Fruit fly (Drosophila melanogaster) whole organism, wandering third instar larva: ENCODE measurements around the gene VhaM9.7-b.

ENCODE experiments used
- CG32264 ChIP-seq: fragments of 200-800 bp; sonication (Bioruptor generic); optimal IDR thresholded peaks from 2 replicates; lab custom pipeline; 2016; ENCODE audit warnings: missing biosample characterization, missing genetic modification characterization
- CG9705 ChIP-seq: fragments of 200-800 bp; sonication (Bioruptor generic); optimal IDR thresholded peaks from 2 replicates; lab custom pipeline; 2018; ENCODE audit warnings: missing biosample characterization, mild to moderate bottlenecking, missing genetic modification characterization
- CrebA ChIP-seq: fragments of 200-800 bp; sonication (Bioruptor generic); optimal IDR thresholded peaks from 2 replicates; lab custom pipeline; 2016; ENCODE audit warnings: missing biosample characterization, mild to moderate bottlenecking, missing genetic modification characterization, borderline replicate concordance
- Dfd ChIP-seq: fragments of >200 bp; optimal IDR thresholded peaks from 2 replicates; lab custom pipeline; 2017; ENCODE audit warnings: missing biosample characterization, missing genetic modification characterization
- Dif ChIP-seq: fragments of 200-275, 200-300 bp; sonication (Bioruptor generic); optimal IDR thresholded peaks from 2 replicates; lab custom pipeline; 2018; ENCODE audit warnings: missing biosample characterization, missing genetic modification characterization; ENCODE audit not compliant: partially characterized antibody
- GATAd ChIP-seq: sonication (Bioruptor generic); optimal IDR thresholded peaks from 2 replicates; lab custom pipeline; 2016; ENCODE audit warnings: missing biosample characterization, missing genetic modification characterization
- HLH106 ChIP-seq: fragments of 200-800 bp; optimal IDR thresholded peaks from 3 replicates; lab custom pipeline; 2019; ENCODE audit warnings: missing biosample characterization, mild to moderate bottlenecking, missing genetic modification characterization, moderate library complexity
- Hnf4 ChIP-seq: fragments of 200-800 bp; sonication (Bioruptor generic); optimal IDR thresholded peaks from 2 replicates; lab custom pipeline; 2016; ENCODE audit warnings: missing biosample characterization, mild to moderate bottlenecking, missing genetic modification characterization
- Hr78 ChIP-seq: fragments of >200 bp; optimal IDR thresholded peaks from 2 replicates; lab custom pipeline; 2017; ENCODE audit warnings: missing biosample characterization, missing genetic modification characterization
- Hr83 ChIP-seq: fragments of 200-300 bp; sonication (Bioruptor generic); optimal IDR thresholded peaks from 2 replicates; lab custom pipeline; 2016; ENCODE audit warnings: missing biosample characterization, mild to moderate bottlenecking, missing genetic modification characterization, moderate library complexity; ENCODE audit not compliant: poor library complexity, severe bottlenecking
- Jra ChIP-seq: sonication (Bioruptor generic); optimal IDR thresholded peaks from 2 replicates; lab custom pipeline; 2016; ENCODE audit warnings: missing biosample characterization, missing genetic modification characterization
- Mio ChIP-seq: sonication (Bioruptor generic); optimal IDR thresholded peaks from 2 replicates; lab custom pipeline; 2016; ENCODE audit warnings: missing biosample characterization, missing genetic modification characterization
- Myc ChIP-seq: fragments of >200 bp; optimal IDR thresholded peaks from 2 replicates; lab custom pipeline; 2017
- OdsH ChIP-seq: fragments of 200-800 bp; sonication (Bioruptor generic); optimal IDR thresholded peaks from 2 replicates; lab custom pipeline; 2016; ENCODE audit warnings: missing biosample characterization, mild to moderate bottlenecking, missing genetic modification characterization
- Rel ChIP-seq, 2 experiments: fragments of 200-800 bp; sonication (Bioruptor generic) in 1 of 2; optimal IDR thresholded peaks; 2 replicates in 1 of 2; 3 replicates in 1 of 2; lab custom pipeline; 2016 to 2019; ENCODE audit warnings: mild to moderate bottlenecking in 2 of 2, missing biosample characterization in 2 of 2, missing genetic modification characterization in 2 of 2, moderate library complexity in 1 of 2
- Sp1 ChIP-seq: fragments of 200-800 bp; sonication (Bioruptor generic); optimal IDR thresholded peaks from 3 replicates; lab custom pipeline; 2019; ENCODE audit warnings: missing biosample characterization, mild to moderate bottlenecking, missing genetic modification characterization, moderate library complexity
- Vsx2 ChIP-seq: fragments of 200-300, 225-300 bp; sonication (Bioruptor generic); optimal IDR thresholded peaks from 2 replicates; lab custom pipeline; 2018; ENCODE audit warnings: missing biosample characterization, missing genetic modification characterization; ENCODE audit not compliant: partially characterized antibody
- br ChIP-seq: fragments of 200-800 bp; sonication (Bioruptor generic); optimal IDR thresholded peaks from 2 replicates; lab custom pipeline; 2016; ENCODE audit warnings: missing biosample characterization, missing genetic modification characterization
- brk ChIP-seq: fragments of 200-800 bp; sonication (Bioruptor generic); optimal IDR thresholded peaks from 2 replicates; lab custom pipeline; 2016; ENCODE audit warnings: missing biosample characterization, mild to moderate bottlenecking, missing genetic modification characterization
- dl ChIP-seq, 2 experiments: fragments of 175-275, 200-275 bp in 1 of 2; fragments of 200-275 bp in 1 of 2; sonication (Bioruptor generic); optimal IDR thresholded peaks; lab custom pipeline; 2018; ENCODE audit warnings: mild to moderate bottlenecking in 2 of 2, missing biosample characterization in 2 of 2, missing genetic modification characterization in 2 of 2, moderate library complexity in 2 of 2; ENCODE audit not compliant: partially characterized antibody in 2 of 2, insufficient read depth in 1 of 2
- ey ChIP-seq: fragments of 200-800 bp; sonication (Bioruptor generic); optimal IDR thresholded peaks from 2 replicates; lab custom pipeline; 2016; ENCODE audit warnings: missing biosample characterization, missing genetic modification characterization
- foxo ChIP-seq, 2 experiments: fragments of 200-800 bp; sonication (Bioruptor generic); optimal IDR thresholded peaks; 2 replicates in 1 of 2; 3 replicates in 1 of 2; lab custom pipeline; 2016 to 2017; ENCODE audit warnings: missing biosample characterization in 2 of 2, missing genetic modification characterization in 2 of 2
- fru ChIP-seq: fragments of 200-800 bp; sonication (Bioruptor generic); optimal IDR thresholded peaks from 3 replicates; lab custom pipeline; 2016; ENCODE audit warnings: missing biosample characterization, mild to moderate bottlenecking, missing genetic modification characterization
- h ChIP-seq: fragments of 200-800 bp; sonication (Bioruptor generic); optimal IDR thresholded peaks from 3 replicates; lab custom pipeline; 2016; ENCODE audit warnings: missing biosample characterization, mild to moderate bottlenecking, missing genetic modification characterization
- pan ChIP-seq: fragments of >200 bp; optimal IDR thresholded peaks from 2 replicates; lab custom pipeline; 2017
- psq ChIP-seq: fragments of 200-800 bp; sonication (Bioruptor generic); optimal IDR thresholded peaks from 3 replicates; lab custom pipeline; 2017; ENCODE audit warnings: missing biosample characterization, mild to moderate bottlenecking, missing genetic modification characterization, moderate library complexity
- rgr ChIP-seq: fragments of 200-800 bp; sonication (Bioruptor generic); optimal IDR thresholded peaks from 3 replicates; lab custom pipeline; 2016; ENCODE audit warnings: missing biosample characterization, mild to moderate bottlenecking, missing genetic modification characterization
- sage ChIP-seq: fragments of 200-800 bp; sonication (Bioruptor generic); optimal IDR thresholded peaks from 2 replicates; lab custom pipeline; 2016; ENCODE audit warnings: missing biosample characterization, mild to moderate bottlenecking, missing genetic modification characterization
- sv ChIP-seq: fragments of 200-800 bp; sonication (Bioruptor generic); optimal IDR thresholded peaks from 3 replicates; lab custom pipeline; 2016; ENCODE audit warnings: missing biosample characterization, missing genetic modification characterization
- usp ChIP-seq: fragments of >200 bp; optimal IDR thresholded peaks from 2 replicates; lab custom pipeline; 2017; ENCODE audit warnings: missing biosample characterization, missing genetic modification characterization
- woc ChIP-seq: sonication (Bioruptor generic); optimal IDR thresholded peaks from 2 replicates; lab custom pipeline; 2016; ENCODE audit warnings: missing biosample characterization, mild to moderate bottlenecking, missing genetic modification characterization

VhaM9.7-b gene

DNA sequence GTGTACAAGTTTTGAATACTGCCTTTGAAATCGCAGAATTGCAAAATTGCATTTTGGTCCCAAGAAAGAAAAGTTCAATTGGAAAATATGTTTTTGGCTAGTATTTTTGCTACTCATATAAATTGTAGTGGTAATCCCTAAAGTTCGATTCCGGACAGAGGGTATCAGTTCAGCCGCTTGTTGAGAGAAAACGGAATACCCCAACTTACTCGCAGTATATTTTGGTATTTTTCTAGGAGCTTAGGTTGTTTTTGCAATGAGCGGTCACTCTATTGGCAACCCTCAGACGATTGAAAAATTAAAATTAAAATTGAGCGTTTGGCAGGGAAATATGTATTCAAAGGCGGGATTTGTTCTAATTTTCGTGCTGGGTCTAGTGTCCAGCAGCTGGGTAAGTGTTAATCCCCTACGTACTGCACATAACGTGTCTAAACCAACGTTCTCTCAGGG lies 34.7 kb downstream of the VhaM9.7-b start:
- TF ChIP-seq GATAd (no peak), Myc (lab: Kevin White, UChicago) (peak; percentile 59), woc (peak; percentile 7), psq (no peak), Hr83 (GFP tag; lab: Kevin White, UChicago) (no peak), usp (GFP tag; lab: Kevin White, UChicago) (no peak), Vsx2 (GFP tag; lab: Kevin White, UChicago) (no peak), Jra (no peak)

DNA sequence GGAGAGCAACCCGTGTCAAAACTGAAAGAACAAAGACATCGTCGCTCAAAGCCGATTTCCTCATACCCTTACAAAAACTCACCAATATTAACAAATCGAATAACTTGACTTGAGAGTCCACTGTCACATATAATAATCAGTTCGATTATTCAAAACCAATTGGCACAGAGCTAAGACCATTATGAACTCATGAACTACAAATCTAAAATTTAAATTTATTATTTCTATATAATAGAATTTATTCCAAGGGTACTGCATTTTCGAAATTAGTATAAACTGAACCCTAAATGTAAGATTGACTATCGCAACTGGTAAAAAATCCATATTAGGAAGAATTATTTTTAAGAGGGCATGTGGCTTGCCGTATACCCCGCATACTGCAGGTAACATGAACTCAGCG lies 42.3 kb downstream of the VhaM9.7-b start:
- peak; percentile 26 for TF ChIP-seq woc
- TF ChIP-seq Dfd (GFP tag; lab: Kevin White, UChicago) = no peak
- no peak for TF ChIP-seq GATAd
- peak; percentile 37 for TF ChIP-seq OdsH (GFP tag; lab: Kevin White, UChicago)
- no peak for TF ChIP-seq ey (GFP tag; lab: Kevin White, UChicago)
- TF ChIP-seq Hnf4 (GFP tag; lab: Kevin White, UChicago) = no peak
- TF ChIP-seq sv (GFP tag; lab: Kevin White, UChicago) = no peak
- no peak for TF ChIP-seq dl (GFP tag; optimal IDR thresholded peaks at IDR 0.05; lab: Kevin White, UChicago; ENCODE audit: insufficient read depth in 1 of 2, partially characterized antibody in 2 of 2)
- peak in 1 of 2 experiments; percentile 24 for TF ChIP-seq foxo (GFP tag; optimal IDR thresholded peaks at IDR 0.05; lab: Kevin White, UChicago)
- peak; percentile 26 for TF ChIP-seq fru (GFP tag; lab: Kevin White, UChicago)
- TF ChIP-seq sage (GFP tag; lab: Kevin White, UChicago) = no peak
- peak; percentile 44 for TF ChIP-seq HLH106
- TF ChIP-seq Sp1 (GFP tag; lab: Kevin White, UChicago) = peak; percentile 42
- TF ChIP-seq CG32264 (GFP tag; lab: Kevin White, UChicago) = no peak
- TF ChIP-seq brk (GFP tag; lab: Kevin White, UChicago) = no peak
- TF ChIP-seq usp (GFP tag; lab: Kevin White, UChicago) = no peak
- peak; percentile 68 for TF ChIP-seq psq

dm6 chr3L:21584683-21585082 lies 45.0 kb downstream of the VhaM9.7-b start:
- TF ChIP-seq dl (GFP tag; optimal IDR thresholded peaks at IDR 0.05; lab: Kevin White, UChicago; ENCODE audit: insufficient read depth in 1 of 2, partially characterized antibody in 2 of 2) (peak; percentile 15 to 73), Dif (peak; percentile 78), brk (GFP tag; lab: Kevin White, UChicago) (no peak)
- TF ChIP-seq, all 38 proteins: peak for 2

DNA sequence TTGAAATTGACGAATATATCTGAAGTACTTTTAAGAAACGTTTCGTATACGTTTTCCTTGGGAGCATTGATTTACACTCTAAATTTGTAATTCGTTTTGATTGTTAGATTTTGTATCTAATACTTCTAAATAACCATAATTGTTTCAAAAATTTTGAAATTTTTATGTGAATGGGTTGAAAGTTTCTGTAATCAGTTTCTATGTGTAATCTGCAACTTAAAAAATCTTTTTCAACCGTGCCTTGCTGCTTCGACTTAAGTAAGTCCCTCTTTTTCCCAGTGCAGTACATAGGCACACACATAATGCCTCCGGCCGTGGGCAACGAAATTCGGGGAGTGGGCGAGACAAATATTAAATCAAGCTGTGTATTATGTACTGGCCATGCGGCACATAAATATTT lies 45.7 kb downstream of the VhaM9.7-b start:
- TF ChIP-seq fru (GFP tag; lab: Kevin White, UChicago) (no peak), Mio (no peak), usp (GFP tag; lab: Kevin White, UChicago) (no peak), Jra (no peak), psq (no peak), Rel (GFP tag; optimal IDR thresholded peaks at IDR 0.05; lab: Kevin White, UChicago) (no peak), Rel (tag; optimal IDR thresholded peaks at IDR 0.05; lab: Kevin White, UChicago) (no peak), CrebA (GFP tag; lab: Kevin White, UChicago) (no peak), br (GFP tag; lab: Kevin White, UChicago) (no peak), h (GFP tag; lab: Kevin White, UChicago) (no peak), woc (no peak), Sp1 (GFP tag; lab: Kevin White, UChicago) (no peak), CG32264 (GFP tag; lab: Kevin White, UChicago) (no peak), CG9705 (no peak), Myc (lab: Kevin White, UChicago) (no peak), Hr83 (GFP tag; lab: Kevin White, UChicago) (no peak), Hr78 (GFP tag; lab: Kevin White, UChicago) (no peak), HLH106 (no peak), rgr (GFP tag; lab: Kevin White, UChicago) (no peak)

- TF ChIP-seq usp (GFP tag; lab: Kevin White, UChicago) (no peak), GATAd (no peak), Dfd (GFP tag; lab: Kevin White, UChicago) (no peak), CG9705 (no peak), pan (no peak), Hr83 (GFP tag; lab: Kevin White, UChicago) (no peak)
Observed at dm6 chr3L:21586528-21586927, 46.9 kb downstream of the VhaM9.7-b start, which contains the start of gene TfAP-2. Gene TfAP-2, plus strand, starts transcription at chr3L:21586828.
